Fruit fly (Drosophila melanogaster) whole organism, pupa: Measurements from ENCODE around the gene tst.

ENCODE experiments used
- CG15710 ChIP-seq: fragments of 200-800 bp; sonication (Bioruptor generic); optimal IDR thresholded peaks from 2 replicates; lab custom pipeline; 2018; ENCODE audit warnings: missing biosample characterization, mild to moderate bottlenecking, missing genetic modification characterization, moderate library complexity
- CG17806 ChIP-seq: fragments of 200-800 bp; sonication (Bioruptor generic); optimal IDR thresholded peaks from 2 replicates; lab custom pipeline; 2018; ENCODE audit warnings: missing biosample characterization, mild to moderate bottlenecking, missing genetic modification characterization, moderate library complexity
- CG34367 ChIP-seq: fragments of 200-800 bp; sonication (Bioruptor generic); optimal IDR thresholded peaks from 2 replicates; lab custom pipeline; 2018; ENCODE audit warnings: missing biosample characterization, mild to moderate bottlenecking, missing genetic modification characterization
- CG4496 ChIP-seq: fragments of 200-800 bp; sonication (Bioruptor generic); IDR thresholded peaks from 3 replicates; pipeline ENCODE4 v1.3.6; 2022; ENCODE audit warnings: missing biosample characterization, missing genetic modification characterization
- Pif1A ChIP-seq: fragments of 200-800 bp; sonication (Bioruptor generic); optimal IDR thresholded peaks from 3 replicates; lab custom pipeline; 2016; ENCODE audit warnings: missing biosample characterization, missing genetic modification characterization
- fd96Ca ChIP-seq: fragments of 200-800 bp; sonication (Bioruptor generic); IDR thresholded peaks from 3 replicates; pipeline ENCODE4 v1.3.6; 2022; ENCODE audit warnings: missing biosample characterization, missing genetic modification characterization
- gl ChIP-seq: fragments of 200-800 bp; sonication (Bioruptor generic); optimal IDR thresholded peaks from 2 replicates; lab custom pipeline; 2018; ENCODE audit warnings: missing biosample characterization, mild to moderate bottlenecking, missing genetic modification characterization

dm6 chr3R:23772808-23773207 is at the start of gene tst:
- TF ChIP-seq fd96Ca (peak; percentile 94), CG34367 (peak; percentile 80), CG15710 (tag; lab: Kevin White, UChicago) (peak; percentile 89), CG4496 (GFP tag; lab: Robert Waterston, UW) (peak; percentile 94), Pif1A (no peak), gl (tag; lab: Kevin White, UChicago) (peak; percentile 49), CG17806 (tag; lab: Kevin White, UChicago) (peak; percentile 89)
